Fruit fly (Drosophila melanogaster) whole organism, larva: Measurements from ENCODE around the gene CG10226.

Experiments
- noc ChIP-seq: fragments of 200-800 bp; sonication (Bioruptor generic); optimal IDR thresholded peaks from 3 replicates; lab custom pipeline; 2019; ENCODE audit warnings: missing biosample characterization, mild to moderate bottlenecking, missing genetic modification characterization, moderate library complexity

CG10226 gene

DNA sequence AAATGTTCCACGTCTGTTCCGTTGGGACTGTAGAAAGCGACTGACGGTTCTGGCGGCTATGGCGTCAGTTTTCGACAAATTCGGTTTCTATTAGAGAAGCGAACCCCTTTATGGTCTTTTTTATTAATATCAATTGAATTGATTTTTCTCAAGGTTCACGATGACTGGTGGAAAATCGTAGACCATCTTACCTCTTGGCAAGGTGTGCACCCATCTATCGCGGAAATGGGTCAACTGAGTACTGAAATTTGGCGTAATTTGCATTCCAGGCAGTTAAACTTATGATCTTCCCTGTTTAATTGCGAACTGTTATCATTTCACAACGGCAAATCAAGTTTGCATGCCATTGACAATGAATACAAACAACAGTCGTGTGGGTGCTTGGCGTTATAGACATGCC lies at the start of gene CG10226:
Gene CG10226 (minus strand): TSS at position 101 of the 400 bp plus-strand sequence.
- TF ChIP-seq noc (tag; lab: Kevin White, UChicago) = no peak

DNA sequence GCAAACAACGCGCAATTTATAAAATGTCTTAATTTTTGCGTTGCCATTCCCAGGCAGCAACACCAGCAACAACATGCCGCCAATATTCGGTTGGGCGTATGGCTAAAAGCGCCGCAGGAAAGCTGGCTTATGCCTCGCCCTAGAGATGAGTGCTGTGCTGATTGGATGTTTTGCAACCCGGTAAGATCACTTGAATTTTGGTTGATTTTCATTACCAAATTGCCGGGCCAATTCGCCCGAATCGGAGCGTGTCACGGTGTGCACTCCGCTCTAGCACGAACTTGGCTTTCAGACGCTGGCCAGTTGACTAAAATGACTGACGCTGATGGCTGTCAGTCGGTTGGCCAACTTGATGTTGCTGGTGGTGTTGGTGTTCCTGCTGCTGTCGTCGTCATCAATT lies 45.5 kb upstream of the CG10226 start:
- TF ChIP-seq noc (tag; lab: Kevin White, UChicago) = no peak

DNA sequence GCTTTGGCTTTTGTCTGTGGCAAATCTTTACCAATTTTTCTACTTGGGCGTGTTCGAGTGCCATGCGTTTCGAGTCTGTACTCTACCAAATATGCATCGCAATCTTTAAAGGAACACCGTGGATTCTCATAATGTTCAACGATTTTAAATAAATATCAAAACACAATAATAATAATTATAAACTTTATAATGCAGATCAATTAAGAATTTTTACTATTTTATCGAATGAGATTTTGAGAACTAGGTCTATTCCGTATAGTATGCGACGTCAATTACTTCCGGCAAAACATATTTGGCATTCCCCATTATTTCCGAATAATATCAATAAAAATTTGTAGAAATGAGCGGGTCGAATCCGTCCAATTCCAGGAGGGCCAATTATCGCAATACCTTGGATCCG lies 35.6 kb upstream of the CG10226 start, which contains the start of gene CG43168:
Gene CG43168 (plus strand): TSS at position 301 of the 400 bp plus-strand sequence.
- no peak for TF ChIP-seq noc (tag; lab: Kevin White, UChicago)

DNA sequence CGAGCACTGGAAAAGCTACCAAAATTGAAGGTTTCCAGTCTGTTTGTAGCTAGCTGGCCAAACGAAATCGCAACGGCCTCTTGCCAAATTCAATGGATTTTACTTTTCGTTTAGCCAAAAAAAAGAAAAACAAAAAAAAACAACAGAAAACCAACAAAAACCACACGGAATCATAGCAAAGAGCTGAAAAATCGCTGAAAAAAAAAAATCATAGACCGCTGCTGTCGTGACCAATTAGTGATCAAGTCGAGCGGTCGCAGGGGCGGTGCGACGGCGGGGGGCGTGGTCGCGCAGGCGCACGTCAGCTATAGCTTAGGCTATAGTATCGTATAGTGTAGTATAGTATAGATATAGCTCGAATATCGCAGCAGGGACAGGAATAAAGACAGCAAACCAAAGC lies 35.1 kb upstream of the CG10226 start:
- TF ChIP-seq noc (tag; lab: Kevin White, UChicago) = no peak

DNA sequence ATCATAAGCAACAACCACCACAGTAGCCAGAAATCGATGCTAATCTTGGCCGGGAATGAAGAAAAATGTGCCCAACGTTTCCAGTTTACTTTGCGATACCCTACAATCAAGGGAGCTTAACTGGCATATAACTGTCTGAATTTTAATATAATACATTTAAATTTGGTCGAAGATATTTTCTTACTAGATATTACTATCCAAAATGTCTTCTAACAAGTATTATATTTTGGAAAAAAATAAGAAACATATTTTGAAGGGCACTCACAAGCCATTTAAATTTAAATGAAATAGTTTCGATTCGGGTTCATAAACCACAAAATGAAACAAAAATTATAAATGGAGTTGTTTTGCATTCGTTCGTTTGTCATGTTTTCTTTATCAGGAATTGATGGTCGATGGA lies 30.4 kb upstream of the CG10226 start:
- no peak for TF ChIP-seq noc (tag; lab: Kevin White, UChicago)

DNA sequence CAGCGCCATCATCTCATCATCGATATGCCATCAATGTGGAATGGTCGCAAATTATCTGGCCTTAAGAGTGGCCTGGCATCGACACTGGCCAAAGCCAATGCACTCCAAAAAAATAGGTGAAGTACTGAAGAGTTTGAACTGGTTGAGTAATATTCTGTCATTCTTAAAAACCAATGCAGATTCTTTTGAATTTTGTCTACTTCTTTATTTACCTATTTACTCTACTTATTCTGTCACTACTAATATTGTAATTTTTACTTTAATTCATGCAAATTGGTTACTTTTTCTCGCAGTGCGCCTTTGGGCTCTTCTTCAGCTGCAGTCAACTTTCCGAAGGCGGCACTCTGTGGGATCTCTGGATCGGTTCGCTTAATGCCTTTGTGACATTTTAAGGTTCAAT lies 29.1 kb upstream of the CG10226 start:
- TF ChIP-seq noc (tag; lab: Kevin White, UChicago) = no peak

DNA sequence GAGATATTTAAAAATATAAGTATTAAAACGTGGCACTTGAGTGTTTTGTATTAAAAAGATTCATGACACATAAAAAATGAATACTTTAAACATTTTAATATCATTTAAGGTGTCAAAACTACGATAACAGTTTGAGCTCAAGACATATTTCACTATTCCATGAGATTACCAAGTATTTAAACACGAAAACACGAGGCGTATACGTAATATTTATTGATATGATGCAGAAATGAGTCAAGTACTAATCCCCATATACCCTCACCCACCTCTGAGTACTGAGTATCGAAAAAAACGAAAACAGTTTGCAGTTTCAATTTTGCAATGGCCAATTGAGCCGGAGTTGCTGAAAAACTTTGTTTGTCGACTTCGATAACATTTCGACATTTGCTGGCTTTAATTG lies 28.2 kb upstream of the CG10226 start:
- no peak for TF ChIP-seq noc (tag; lab: Kevin White, UChicago)

DNA sequence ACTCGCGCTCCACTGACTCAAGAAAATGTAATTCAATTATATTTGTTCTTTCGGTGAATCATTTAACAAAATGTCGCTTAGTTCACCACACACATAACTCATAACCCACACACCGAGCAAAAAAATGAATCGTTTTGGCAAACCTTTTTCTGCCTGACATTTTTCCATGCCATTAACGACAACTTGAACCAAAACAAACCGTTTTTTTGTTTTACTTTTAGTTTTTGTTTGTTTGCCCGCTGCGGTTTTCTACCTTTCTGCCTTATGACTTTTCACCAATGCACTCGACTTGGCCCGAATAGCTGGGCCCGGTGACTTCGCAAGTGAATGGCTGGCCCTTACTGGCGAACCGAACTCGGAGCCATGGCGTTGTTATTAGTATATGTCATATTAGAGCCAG lies 27.6 kb upstream of the CG10226 start:
- TF ChIP-seq noc (tag; lab: Kevin White, UChicago) = no peak

DNA sequence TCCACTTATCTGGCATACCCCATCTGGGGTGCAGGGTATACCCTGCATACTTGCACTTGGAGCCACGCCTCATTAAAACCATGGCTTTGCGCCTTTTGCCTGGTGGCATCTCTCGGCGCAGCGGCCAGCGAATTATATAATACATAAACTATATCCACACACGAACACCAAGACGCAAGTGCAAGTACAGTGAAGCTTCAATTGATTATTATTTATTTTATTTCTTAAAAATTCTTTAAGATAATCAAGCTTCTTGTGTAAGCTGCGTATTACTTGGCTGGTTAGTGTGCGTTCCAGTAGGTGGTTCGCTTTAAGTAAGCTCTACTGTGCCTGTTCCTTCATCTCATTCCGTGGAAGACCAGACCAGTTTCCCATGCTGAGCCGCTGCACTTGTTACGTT lies 26.5 kb upstream of the CG10226 start:
- no peak for TF ChIP-seq noc (tag; lab: Kevin White, UChicago)

DNA sequence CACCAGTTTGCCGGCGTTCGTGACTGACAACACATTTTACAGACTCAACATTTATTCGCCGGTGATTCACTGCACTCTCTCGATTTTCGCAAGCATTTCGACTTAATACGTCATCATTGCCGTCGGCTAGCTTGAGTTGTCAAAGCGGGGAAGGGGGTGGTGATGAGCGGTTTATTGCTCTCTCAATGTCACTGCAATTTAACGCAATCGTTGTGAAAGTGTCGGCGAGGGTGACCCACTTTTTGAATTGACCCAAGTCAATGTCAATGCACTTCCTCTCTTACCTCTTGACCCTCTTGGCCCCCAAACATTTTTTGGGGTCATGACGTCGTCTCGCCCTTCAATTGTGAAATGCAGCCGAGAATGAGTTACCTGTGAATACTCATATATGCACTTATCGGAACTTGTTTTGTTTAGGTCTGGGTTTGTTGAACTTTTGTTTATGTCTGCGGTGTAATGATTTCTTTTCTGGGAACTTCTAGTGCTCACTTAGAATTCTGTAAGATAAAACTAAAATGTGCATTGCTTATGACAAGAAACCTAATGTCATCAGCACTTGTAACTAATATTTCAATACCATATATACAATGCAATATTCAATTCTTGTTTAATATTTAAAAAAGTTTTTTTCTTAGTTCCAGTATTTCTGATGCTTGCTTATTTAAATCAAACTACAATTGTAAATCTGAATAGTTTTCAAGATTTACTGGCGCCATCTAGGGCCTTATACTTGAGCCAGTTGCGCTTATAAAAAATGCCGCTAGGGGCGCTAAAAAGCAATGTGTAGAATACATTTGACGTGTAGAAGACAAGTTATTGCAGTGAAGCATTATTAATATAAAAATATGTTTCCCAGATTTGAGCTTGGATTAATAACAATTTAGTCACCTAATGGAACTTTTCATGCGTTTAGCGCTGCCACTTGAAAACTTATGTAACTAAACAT lies 24.3 kb upstream of the CG10226 start:
- no peak for TF ChIP-seq noc (tag; lab: Kevin White, UChicago)

DNA sequence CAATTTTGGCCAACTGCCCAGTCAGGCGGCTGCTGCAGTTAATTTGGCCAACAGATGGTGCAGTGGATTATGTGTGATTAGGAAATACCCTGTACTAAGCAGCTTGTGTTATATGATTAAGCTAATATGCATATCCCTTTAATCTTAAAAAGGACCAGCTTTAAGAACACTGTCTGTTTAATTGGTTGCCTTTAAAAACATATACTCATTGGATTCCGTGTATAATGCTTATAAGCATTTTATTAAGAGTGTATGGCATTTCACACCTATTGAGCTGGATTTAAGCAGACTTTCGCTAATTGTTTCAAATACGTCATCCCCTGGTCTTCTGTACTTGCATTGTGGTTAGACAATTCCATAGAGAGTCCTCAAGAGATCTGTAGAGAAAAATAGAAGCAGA lies 23.6 kb upstream of the CG10226 start:
- no peak for TF ChIP-seq noc (tag; lab: Kevin White, UChicago)

DNA sequence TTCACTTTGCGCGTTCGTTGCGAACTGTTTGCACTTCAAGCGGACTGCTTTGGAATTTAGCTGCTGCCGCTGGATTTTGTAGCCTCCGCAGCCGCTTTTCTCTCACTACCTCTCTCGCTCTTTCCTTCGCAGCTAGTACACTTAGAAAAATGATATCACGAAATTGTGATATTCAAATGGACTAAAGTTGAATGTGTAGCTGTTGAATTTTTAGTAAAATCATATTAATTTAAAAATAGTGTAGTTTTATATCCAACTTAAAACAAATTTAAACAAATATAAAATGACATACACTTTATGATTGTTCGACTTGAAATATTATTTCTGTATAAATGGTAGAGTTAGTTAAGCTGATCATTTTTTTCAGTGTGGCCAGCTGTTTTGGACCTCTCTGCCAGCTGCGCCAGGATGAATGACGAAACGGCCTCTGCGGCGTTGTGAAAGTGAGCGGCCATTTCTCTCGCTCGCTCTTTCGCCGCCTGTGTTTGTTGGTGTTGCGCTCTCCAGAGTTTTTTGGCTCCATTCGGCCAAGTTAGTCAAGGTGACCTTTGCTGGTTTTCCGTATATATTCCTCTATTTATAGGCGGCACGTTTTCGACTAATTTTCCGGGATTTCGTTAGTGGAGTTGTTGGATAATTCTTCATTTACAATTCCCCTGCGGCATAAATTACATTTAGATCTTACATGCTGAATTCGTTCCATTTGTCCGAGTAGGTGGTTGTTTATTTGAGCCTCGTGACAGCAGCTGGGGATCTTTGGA lies 23.0 kb upstream of the CG10226 start, which contains the start of gene Ldh:
Gene Ldh (minus strand): TSS at position 51 of the 761 bp plus-strand sequence.
- TF ChIP-seq noc (tag; lab: Kevin White, UChicago) = peak; percentile 94

DNA sequence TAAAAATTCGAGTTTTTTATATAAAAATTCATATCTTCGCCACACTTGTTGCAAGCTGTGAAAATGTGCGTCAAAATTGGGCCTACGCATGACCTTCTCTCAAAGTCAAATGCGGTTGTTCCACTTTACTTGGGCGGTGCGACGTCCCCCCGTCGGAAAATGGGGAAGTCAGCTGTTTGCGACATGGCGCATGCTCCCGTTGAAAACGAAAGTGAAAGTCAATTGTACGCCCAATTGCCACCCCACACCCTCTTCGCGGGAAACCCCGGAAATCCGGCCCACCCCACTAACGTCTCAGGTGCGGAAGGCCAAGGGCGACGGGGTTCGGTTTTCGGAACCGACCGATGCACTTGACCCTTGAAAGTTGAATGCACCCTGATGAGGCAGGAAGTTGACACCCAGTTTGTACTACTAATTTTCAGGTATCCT lies 22.2 kb upstream of the CG10226 start:
- no peak for TF ChIP-seq noc (tag; lab: Kevin White, UChicago)

DNA sequence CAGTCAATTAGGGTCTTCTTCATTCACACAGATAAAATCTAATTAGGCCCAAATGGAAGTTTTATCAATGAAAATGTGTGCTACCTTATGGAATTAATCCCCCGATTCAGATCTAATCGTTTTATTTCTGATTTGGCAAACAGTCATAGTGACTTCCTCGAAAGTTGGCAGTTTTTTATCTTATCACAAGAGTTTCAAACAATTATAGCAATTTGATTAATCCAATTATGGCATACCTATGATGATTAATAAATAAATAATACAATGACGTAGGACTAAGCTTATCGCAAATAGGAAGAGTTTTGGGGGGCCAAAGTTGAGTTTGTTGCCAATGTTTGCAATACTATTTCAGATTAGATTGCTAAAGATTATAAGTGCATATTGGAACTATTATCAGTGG lies 21.4 kb upstream of the CG10226 start:
- no peak for TF ChIP-seq noc (tag; lab: Kevin White, UChicago)

DNA sequence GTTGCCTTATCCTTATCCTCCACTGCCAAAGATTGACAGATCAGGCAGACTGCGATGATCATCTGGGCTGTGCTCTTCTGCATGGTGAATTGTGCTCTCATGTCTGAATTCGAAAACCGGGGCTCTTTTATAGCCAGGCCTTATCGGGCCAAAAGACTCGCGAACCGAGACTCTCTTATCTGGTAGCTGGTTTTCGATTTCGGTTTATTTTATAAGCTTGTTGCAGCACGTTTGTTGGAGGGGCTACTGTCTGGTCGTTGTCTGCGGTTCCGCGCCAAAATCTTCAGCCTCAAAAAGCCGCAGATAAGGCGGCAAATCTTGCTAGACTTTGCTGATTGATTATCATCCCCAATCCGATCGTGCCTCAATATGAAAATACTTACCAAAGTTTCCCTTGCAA lies 18.8 kb upstream of the CG10226 start, which contains the start of gene CG10163:
Gene CG10163 (minus strand): TSS at position 101 of the 400 bp plus-strand sequence.
- TF ChIP-seq noc (tag; lab: Kevin White, UChicago) = no peak
